Fruit fly (Drosophila melanogaster): Measurements from ENCODE around the gene robo2.

The robo2 gene

dm6 chr2L:1420287-1420686 is at the start of gene robo2 (continued):
- TF ChIP-seq HLH3B (GFP tag; IDR thresholded peaks at IDR 0.05) (peak; percentile 65; the same call in 1 of the 2 replicates), cg (GFP tag; optimal IDR thresholded peaks at IDR 0.05) (no peak), gcm (GFP tag; optimal IDR thresholded peaks at IDR 0.05) (peak; percentile 66), CG17359 (tag; optimal IDR thresholded peaks at IDR 0.05) (peak; percentile 46), CG7928 (GFP tag; optimal IDR thresholded peaks at IDR 0.05) (no peak), CG4820 (GFP tag; optimal IDR thresholded peaks at IDR 0.05) (no peak), mam (GFP tag; optimal IDR thresholded peaks at IDR 0.05) (no peak), CG8924 (tag; optimal IDR thresholded peaks at IDR 0.05) (peak; percentile 47), Meics (GFP tag; optimal IDR thresholded peaks at IDR 0.05) (peak; percentile 37), CG4282 (GFP tag; optimal IDR thresholded peaks at IDR 0.05) (peak; percentile 12), Bdp1 (GFP tag; optimal IDR thresholded peaks at IDR 0.05) (no peak), Aef1 (GFP tag; IDR thresholded peaks at IDR 0.05) (no peak), CoRest (tag; optimal IDR thresholded peaks at IDR 0.05) (peak; percentile 10), h (optimal IDR thresholded peaks at IDR 0.05) (no peak), lmd (GFP tag; IDR thresholded peaks at IDR 0.05) (no peak), NK7.1 (GFP tag; optimal IDR thresholded peaks at IDR 0.05) (no peak), CG11696 (GFP tag; IDR thresholded peaks at IDR 0.05) (no peak), toy (GFP tag; IDR thresholded peaks at IDR 0.05) (peak; percentile 71), Jarid2 (GFP tag; optimal IDR thresholded peaks at IDR 0.05) (peak; percentile 100), abd-A (tag; optimal IDR thresholded peaks at IDR 0.05) (peak; percentile 79), CG17328 (GFP tag; IDR thresholded peaks at IDR 0.05) (peak; percentile 67), jumu (GFP tag; optimal IDR thresholded peaks at IDR 0.05) (no peak), prd (optimal IDR thresholded peaks at IDR 0.05) (no peak), prd (GFP tag; IDR thresholded peaks at IDR 0.05) (no peak), gt (GFP tag; IDR thresholded peaks at IDR 0.05) (no peak), CG8944 (GFP tag; optimal IDR thresholded peaks at IDR 0.05) (no peak), gem (tag; optimal IDR thresholded peaks at IDR 0.05) (no peak), Drgx (GFP tag; IDR thresholded peaks at IDR 0.05) (peak; percentile 63), CG30020 (tag; optimal IDR thresholded peaks at IDR 0.05) (no peak), dysf (GFP tag; IDR thresholded peaks at IDR 0.05) (no peak), CG8290 (GFP tag; optimal IDR thresholded peaks at IDR 0.05) (peak; percentile 45), CG8290 (tag; optimal IDR thresholded peaks at IDR 0.05) (peak; percentile 75 to 92), wdn (GFP tag; IDR thresholded peaks at IDR 0.05) (no peak), CG12659 (GFP tag; optimal IDR thresholded peaks at IDR 0.05) (peak; percentile 47), CG12236 (GFP tag; optimal IDR thresholded peaks at IDR 0.05) (peak; percentile 1), Oli (tag; optimal IDR thresholded peaks at IDR 0.05) (no peak), Hr39 (optimal IDR thresholded peaks at IDR 0.05) (no peak), zen2 (GFP tag; IDR thresholded peaks at IDR 0.05; ENCODE audit: partially characterized antibody) (no peak), tx (GFP tag; optimal IDR thresholded peaks at IDR 0.05) (no peak), CG11085 (GFP tag; IDR thresholded peaks at IDR 0.05) (no peak), CG17568 (GFP tag; optimal IDR thresholded peaks at IDR 0.05) (peak; percentile 45), lov (optimal IDR thresholded peaks at IDR 0.05) (no peak), lov (GFP tag; IDR thresholded peaks at IDR 0.05) (peak; percentile 54; the same call in 1 of the 3 replicates), Nf-YB (GFP tag; optimal IDR thresholded peaks at IDR 0.05) (peak; percentile 58), peb (GFP tag; IDR thresholded peaks at IDR 0.05) (no peak), CG31388 (GFP tag; optimal IDR thresholded peaks at IDR 0.05) (no peak), nerfin-2 (GFP tag; IDR thresholded peaks at IDR 0.05; ENCODE audit: partially characterized antibody) (0 out of 2 replicates have a peak, but pooled peaks have one; percentile 29), bab2 (GFP tag; optimal IDR thresholded peaks at IDR 0.05) (no peak), Ssrp (tag; optimal IDR thresholded peaks at IDR 0.05) (no peak), al (GFP tag; IDR thresholded peaks at IDR 0.05) (no peak), CG18262 (tag; optimal IDR thresholded peaks at IDR 0.05) (peak; percentile 32), onecut (GFP tag; IDR thresholded peaks at IDR 0.05) (peak; percentile 50; the same call in 1 of the 2 replicates), CG17361 (GFP tag; IDR thresholded peaks at IDR 0.05) (peak; percentile 17; the same call in 1 of the 3 replicates), CG10321 (GFP tag; IDR thresholded peaks at IDR 0.05) (no peak)
